Fruit fly (Drosophila melanogaster) whole organism, embryonic: ENCODE data around the gene elB.

Experiments
- Blimp-1 ChIP-seq: fragments of 200-800 bp; sonication (Bioruptor generic); optimal IDR thresholded peaks from 3 replicates; lab custom pipeline; 2018; ENCODE audit warnings: missing biosample characterization, missing genetic modification characterization, mild to moderate bottlenecking, moderate library complexity, missing genetic modification reagents
- CG11085 ChIP-seq: fragments of 200-800 bp; sonication (Bioruptor generic); IDR thresholded peaks from 2 replicates; pipeline ENCODE4 v1.3.6; 2022; ENCODE audit warnings: missing biosample characterization, missing genetic modification characterization
- CG11723 ChIP-seq: fragments of 200-800 bp; sonication (Bioruptor generic); optimal IDR thresholded peaks from 2 replicates; lab custom pipeline; 2017; ENCODE audit warnings: missing biosample characterization, mild to moderate bottlenecking, missing genetic modification characterization
- CG12104 ChIP-seq: fragments of 200-800 bp; sonication (Bioruptor generic); optimal IDR thresholded peaks from 3 replicates; lab custom pipeline; 2016; ENCODE audit warnings: missing biosample characterization, missing genetic modification characterization
- CG1233 ChIP-seq: fragments of 200-800 bp; sonication (Bioruptor generic); optimal IDR thresholded peaks from 4 replicates; lab custom pipeline; 2018; ENCODE audit warnings: missing biosample characterization, mild to moderate bottlenecking, missing genetic modification characterization
- CG14050 ChIP-seq: fragments of 200-800 bp; sonication (Bioruptor generic); IDR thresholded peaks from 3 replicates; pipeline ENCODE4 v1.3.6; 2022; ENCODE audit warnings: missing biosample characterization, missing genetic modification characterization
- CG15073 ChIP-seq: fragments of 200-800 bp; sonication (Bioruptor generic); optimal IDR thresholded peaks from 2 replicates; lab custom pipeline; 2016; ENCODE audit warnings: missing biosample characterization, missing genetic modification characterization
- CG15696 ChIP-seq: fragments of 200-800 bp; sonication (Bioruptor generic); optimal IDR thresholded peaks from 2 replicates; lab custom pipeline; 2019; ENCODE audit warnings: missing biosample characterization, mild to moderate bottlenecking, missing genetic modification characterization, moderate library complexity
- CG1792 ChIP-seq: fragments of 200-800 bp; sonication (Bioruptor generic); optimal IDR thresholded peaks from 2 replicates; lab custom pipeline; 2016; ENCODE audit warnings: missing biosample characterization, missing genetic modification characterization
- CG18619 ChIP-seq: fragments of 200-800 bp; sonication (Bioruptor generic); optimal IDR thresholded peaks from 3 replicates; lab custom pipeline; 2017; ENCODE audit warnings: missing biosample characterization, mild to moderate bottlenecking, missing genetic modification characterization
- CG2120 ChIP-seq: fragments of 200-800 bp; sonication (Bioruptor generic); optimal IDR thresholded peaks from 3 replicates; lab custom pipeline; 2016; ENCODE audit warnings: missing biosample characterization, missing genetic modification characterization
- CG2875 ChIP-seq: fragments of 200-800 bp; sonication (Bioruptor generic); optimal IDR thresholded peaks from 2 replicates; lab custom pipeline; 2017; ENCODE audit warnings: missing biosample characterization, mild to moderate bottlenecking, missing genetic modification characterization, missing genetic modification reagents
- CG31224 ChIP-seq: fragments of 200-800 bp; sonication (Bioruptor generic); IDR thresholded peaks from 2 replicates; pipeline ENCODE4 v1.3.6; 2022; ENCODE audit warnings: missing biosample characterization, missing genetic modification characterization
- CG34224 ChIP-seq: fragments of 200-800 bp; sonication (Bioruptor generic); IDR thresholded peaks from 3 replicates; pipeline ENCODE4 v1.3.6; 2022; ENCODE audit warnings: missing biosample characterization, missing genetic modification characterization; ENCODE audit not compliant: partially characterized antibody
- CG3838 ChIP-seq: fragments of 200-800 bp; sonication (Bioruptor generic); optimal IDR thresholded peaks from 3 replicates; lab custom pipeline; 2016; ENCODE audit warnings: missing biosample characterization, missing genetic modification characterization
- CG4328 ChIP-seq: fragments of 200-800 bp; sonication (Bioruptor generic); optimal IDR thresholded peaks from 3 replicates; lab custom pipeline; 2017; ENCODE audit warnings: missing biosample characterization, missing genetic modification reagents, missing genetic modification characterization
- CG5180 ChIP-seq: fragments of 200-800 bp; sonication (Bioruptor generic); optimal IDR thresholded peaks from 3 replicates; lab custom pipeline; 2017; ENCODE audit warnings: missing biosample characterization, missing genetic modification characterization, mild to moderate bottlenecking, moderate library complexity, missing genetic modification reagents
- CG6854 ChIP-seq: fragments of 200-800 bp; sonication (Bioruptor generic); optimal IDR thresholded peaks from 3 replicates; lab custom pipeline; 2017; ENCODE audit warnings: missing biosample characterization, mild to moderate bottlenecking, missing genetic modification characterization
- CG8359 ChIP-seq: fragments of 200-800 bp; sonication (Bioruptor generic); optimal IDR thresholded peaks from 2 replicates; lab custom pipeline; 2017; ENCODE audit warnings: missing biosample characterization, mild to moderate bottlenecking, missing genetic modification characterization, borderline replicate concordance
- CG8765 ChIP-seq: fragments of 200-800 bp; sonication (Bioruptor generic); IDR thresholded peaks from 2 replicates; pipeline ENCODE4 v1.3.6; 2022; ENCODE audit warnings: missing biosample characterization, missing genetic modification characterization
- CG8924 ChIP-seq: fragments of 200-800 bp; optimal IDR thresholded peaks from 3 replicates; lab custom pipeline; 2019; ENCODE audit warnings: missing biosample characterization, mild to moderate bottlenecking, missing genetic modification characterization, moderate library complexity
- D ChIP-seq, 2 experiments: fragments of 200-800 bp in 1 of 2; fragments of >200 bp in 1 of 2; sonication (Bioruptor generic) in 1 of 2; optimal IDR thresholded peaks; 2 replicates in 1 of 2; 3 replicates in 1 of 2; lab custom pipeline; 2017; ENCODE audit warnings: mild to moderate bottlenecking in 1 of 2, missing biosample characterization in 1 of 2, missing genetic modification characterization in 1 of 2, missing genetic modification reagents in 1 of 2
- Drgx ChIP-seq: fragments of 200-800 bp; sonication (Bioruptor generic); IDR thresholded peaks from 2 replicates; pipeline ENCODE4 v1.3.6; 2022; ENCODE audit warnings: missing biosample characterization, missing genetic modification characterization
- H2.0 ChIP-seq: fragments of 200-800 bp; sonication (Bioruptor generic); IDR thresholded peaks from 2 replicates; pipeline ENCODE4 v1.3.6; 2022; ENCODE audit warnings: missing biosample characterization, missing genetic modification characterization
- Hsf ChIP-seq: fragments of 200-800 bp; sonication (Bioruptor generic); optimal IDR thresholded peaks from 3 replicates; lab custom pipeline; 2016; ENCODE audit warnings: missing biosample characterization, missing genetic modification characterization
- Nf-YA ChIP-seq: fragments of 200-800 bp; sonication (Bioruptor generic); IDR thresholded peaks from 2 replicates; pipeline ENCODE4 v1.3.6; 2022; ENCODE audit warnings: missing biosample characterization, missing genetic modification characterization
- Pdp1 ChIP-seq, 2 experiments: fragments of 200-800 bp; sonication (Bioruptor generic); optimal IDR thresholded peaks; 3 replicates each; lab custom pipeline; 2016; ENCODE audit warnings: missing biosample characterization in 2 of 2, missing genetic modification characterization in 2 of 2, mild to moderate bottlenecking in 1 of 2, moderate library complexity in 1 of 2
- Trl ChIP-seq, 3 experiments: fragments of >200 bp in 2 of 3; fragments of 200-800 bp in 1 of 3; sonication (Bioruptor generic) in 1 of 3; optimal IDR thresholded peaks; 2 replicates in 1 of 3; 3 replicates in 2 of 3; lab custom pipeline; 2016 to 2017; ENCODE audit warnings: missing biosample characterization in 1 of 3, missing genetic modification characterization in 1 of 3
- ac ChIP-seq: fragments of 200-800 bp; sonication (Bioruptor generic); optimal IDR thresholded peaks from 3 replicates; lab custom pipeline; 2017; ENCODE audit warnings: missing biosample characterization, mild to moderate bottlenecking, missing genetic modification characterization
- chm ChIP-seq: fragments of 200-800 bp; sonication (Bioruptor generic); IDR thresholded peaks from 2 replicates; pipeline ENCODE4 v1.3.6; 2022; ENCODE audit warnings: missing biosample characterization, missing genetic modification characterization
- ci ChIP-seq: fragments of 200-800 bp; sonication (Bioruptor generic); IDR thresholded peaks from 3 replicates; pipeline ENCODE4 v1.3.6; 2022; ENCODE audit warnings: missing biosample characterization, missing genetic modification characterization
- croc ChIP-seq: fragments of 200-800 bp; sonication (Bioruptor generic); conservative IDR thresholded peaks from 3 replicates; pipeline ENCODE4 v1.3.6; 2022; ENCODE audit warnings: missing biosample characterization, missing genetic modification characterization
- en ChIP-seq: fragments of 200-800 bp; sonication (Bioruptor generic); optimal IDR thresholded peaks from 2 replicates; lab custom pipeline; 2016; ENCODE audit warnings: missing biosample characterization, missing genetic modification characterization
- gt ChIP-seq: fragments of 200-800 bp; sonication (Bioruptor generic); IDR thresholded peaks from 2 replicates; pipeline ENCODE4 v1.3.6; 2022; ENCODE audit warnings: missing biosample characterization, missing genetic modification characterization
- hth ChIP-seq: fragments of >200 bp; optimal IDR thresholded peaks from 2 replicates; lab custom pipeline; 2017; ENCODE audit warnings: inconsistent platforms
- oc ChIP-seq: fragments of 200-800 bp; sonication (Bioruptor generic); optimal IDR thresholded peaks from 2 replicates; lab custom pipeline; 2018; ENCODE audit warnings: missing biosample characterization, mild to moderate bottlenecking, missing genetic modification characterization, moderate library complexity
- org-1 ChIP-seq: fragments of 200-800 bp; sonication (Bioruptor generic); optimal IDR thresholded peaks from 2 replicates; lab custom pipeline; 2017; ENCODE audit warnings: missing biosample characterization, missing genetic modification characterization
- repo ChIP-seq: fragments of 200-800 bp; sonication (Bioruptor generic); optimal IDR thresholded peaks from 2 replicates; lab custom pipeline; 2016; ENCODE audit warnings: missing biosample characterization, missing genetic modification characterization
- sens ChIP-seq: fragments of 200-800 bp; sonication (Bioruptor generic); peaks from one replicate; lab custom pipeline; 2016; ENCODE audit warnings: missing biosample characterization, missing genetic modification characterization
- sima ChIP-seq: fragments of 200-800 bp; sonication (Bioruptor generic); optimal IDR thresholded peaks from 2 replicates; lab custom pipeline; 2016; ENCODE audit warnings: missing biosample characterization, missing genetic modification characterization
- sisA ChIP-seq: fragments of 200-800 bp; sonication (Bioruptor generic); IDR thresholded peaks from 2 replicates; pipeline ENCODE4 v1.3.6; 2022; ENCODE audit warnings: missing biosample characterization, missing genetic modification characterization
- slbo ChIP-seq: fragments of 200-800 bp; sonication (Bioruptor generic); IDR thresholded peaks from 2 replicates; pipeline ENCODE4 v1.3.6; 2022; ENCODE audit warnings: missing biosample characterization, missing genetic modification characterization
- sob ChIP-seq: fragments of 200-800 bp; sonication (Bioruptor generic); IDR thresholded peaks from 2 replicates; pipeline ENCODE4 v1.3.6; 2022; ENCODE audit warnings: missing biosample characterization, missing genetic modification characterization
- vnd ChIP-seq: fragments of 200-800 bp; sonication (Bioruptor generic); IDR thresholded peaks from 3 replicates; pipeline ENCODE4 v1.3.6; 2022; ENCODE audit warnings: missing biosample characterization, missing genetic modification characterization; ENCODE audit not compliant: partially characterized antibody
- wor ChIP-seq: fragments of 200-800 bp; sonication (Bioruptor generic); IDR thresholded peaks from 2 replicates; pipeline ENCODE4 v1.3.6; 2022; ENCODE audit warnings: missing biosample characterization, missing genetic modification characterization
- z ChIP-seq: fragments of 200-800 bp; sonication (Bioruptor generic); IDR thresholded peaks from 3 replicates; pipeline ENCODE4 v1.3.6; 2022; ENCODE audit warnings: missing biosample characterization, missing genetic modification characterization
- zf30C ChIP-seq: fragments of 200-800 bp; sonication (Bioruptor generic); optimal IDR thresholded peaks from 3 replicates; lab custom pipeline; 2018; ENCODE audit warnings: missing biosample characterization, mild to moderate bottlenecking, missing genetic modification characterization

elB gene

dm6 chr2L:14451286-14451685 is 41.9 kb upstream of the elB start (continued):
- TF ChIP-seq CG31224 (GFP tag; lab: Robert Waterston, UW) (no peak), ac (no peak), CG6854 (GFP tag; lab: Kevin White, UChicago) (no peak), oc (peak; percentile 29), CG15073 (no peak), sens (GFP tag; lab: Kevin White, UChicago) (peak; percentile 77), CG4328 (GFP tag; lab: Kevin White, UChicago) (no peak), CG15696 (no peak), sima (no peak), CG2875 (GFP tag; lab: Kevin White, UChicago) (peak; percentile 12), en (GFP tag; lab: Kevin White, UChicago) (no peak), CG3838 (GFP tag; lab: Kevin White, UChicago) (no peak), CG8359 (GFP tag; lab: Kevin White, UChicago) (no peak), Drgx (peak; percentile 57), CG11085 (no peak), Nf-YA (GFP tag; lab: Robert Waterston, UW) (no peak), Hsf (GFP tag; lab: Kevin White, UChicago) (no peak), CG12104 (no peak), CG18619 (GFP tag; lab: Kevin White, UChicago) (no peak), CG8924 (tag; lab: Kevin White, UChicago) (no peak), zf30C (GFP tag; lab: Kevin White, UChicago) (peak; percentile 19), Blimp-1 (GFP tag; lab: Kevin White, UChicago) (peak; percentile 3), repo (no peak), sob (no peak; the same call in 1 of the 2 replicates), ci (GFP tag; lab: Robert Waterston, UW) (peak; percentile 67; the same call in 1 of the 3 replicates), slbo (no peak), D (optimal IDR thresholded peaks at IDR 0.05; lab: Kevin White, UChicago) (no peak), D (GFP tag; optimal IDR thresholded peaks at IDR 0.05; lab: Kevin White, UChicago) (peak; percentile 33)

- TF ChIP-seq CG8765 (GFP tag; lab: Robert Waterston, UW): no peak
- TF ChIP-seq gt (GFP tag; lab: Robert Waterston, UW): no peak
- no peak for TF ChIP-seq H2.0 (GFP tag; lab: Robert Waterston, UW)
- TF ChIP-seq wor: no peak
- TF ChIP-seq org-1 (GFP tag; lab: Kevin White, UChicago): no peak
- no peak for TF ChIP-seq sisA (GFP tag; lab: Robert Waterston, UW)
- TF ChIP-seq Trl (optimal IDR thresholded peaks at IDR 0.05; lab: Kevin White, UChicago): no peak
- no peak for TF ChIP-seq Trl (GFP tag; optimal IDR thresholded peaks at IDR 0.05; lab: Kevin White, UChicago)
- TF ChIP-seq croc (GFP tag; lab: Robert Waterston, UW): no peak
- TF ChIP-seq chm (GFP tag; lab: Robert Waterston, UW): no peak
- no peak for TF ChIP-seq CG2120 (GFP tag; lab: Kevin White, UChicago)
- no peak for TF ChIP-seq Pdp1 (GFP tag; optimal IDR thresholded peaks at IDR 0.05; lab: Kevin White, UChicago)
- no peak for TF ChIP-seq CG1233
- TF ChIP-seq vnd (GFP tag; lab: Robert Waterston, UW): no peak
- no peak for TF ChIP-seq CG5180
- no peak for TF ChIP-seq CG1792
- no peak for TF ChIP-seq z
- no peak for TF ChIP-seq hth (lab: Kevin White, UChicago)
- TF ChIP-seq CG14050 (GFP tag; lab: Robert Waterston, UW): no peak
- TF ChIP-seq CG34224 (GFP tag; lab: Robert Waterston, UW): no peak
- TF ChIP-seq CG11723: no peak
Observed at dm6 chr2L:14450822-14451221, 41.5 kb upstream of the elB start, which contains the start of gene CG15283. TSS of gene CG15283 (minus strand) at chr2L:14450922.
